Worm (Caenorhabditis elegans) whole organism, mixed stage, embryonic: ENCODE measurements around the gene Y39B6A.33.

Source experiments
- blmp-1 ChIP-seq: fragments of 150-350 bp; optimal IDR thresholded peaks from 2 replicates; lab custom pipeline; 2014; ENCODE audit warnings: missing biosample characterization, missing genetic modification characterization
- ceh-83 ChIP-seq: fragments of 200-800 bp; sonication (Bioruptor generic); optimal IDR thresholded peaks from 2 replicates; lab custom pipeline; 2018; ENCODE audit warnings: mild to moderate bottlenecking, missing genetic modification characterization, missing compliant biosample characterization
- ham-2 ChIP-seq: fragments of 200-800 bp; sonication (Bioruptor generic); optimal IDR thresholded peaks from 2 replicates; lab custom pipeline; 2018; ENCODE audit warnings: mild to moderate bottlenecking, missing genetic modification characterization, missing compliant biosample characterization
- lin-13 ChIP-seq: fragments of 150-350 bp; optimal IDR thresholded peaks from 2 replicates; lab custom pipeline; 2014; ENCODE audit warnings: missing biosample characterization, missing genetic modification characterization
- lsy-2 ChIP-seq: fragments of 150-350 bp; optimal IDR thresholded peaks from 2 replicates; lab custom pipeline; 2014; ENCODE audit warnings: missing biosample characterization, missing genetic modification characterization
- mab-5 ChIP-seq: fragments of 150-350 bp; optimal IDR thresholded peaks from 2 replicates; lab custom pipeline; 2014; ENCODE audit warnings: missing biosample characterization, missing genetic modification characterization

DNA sequence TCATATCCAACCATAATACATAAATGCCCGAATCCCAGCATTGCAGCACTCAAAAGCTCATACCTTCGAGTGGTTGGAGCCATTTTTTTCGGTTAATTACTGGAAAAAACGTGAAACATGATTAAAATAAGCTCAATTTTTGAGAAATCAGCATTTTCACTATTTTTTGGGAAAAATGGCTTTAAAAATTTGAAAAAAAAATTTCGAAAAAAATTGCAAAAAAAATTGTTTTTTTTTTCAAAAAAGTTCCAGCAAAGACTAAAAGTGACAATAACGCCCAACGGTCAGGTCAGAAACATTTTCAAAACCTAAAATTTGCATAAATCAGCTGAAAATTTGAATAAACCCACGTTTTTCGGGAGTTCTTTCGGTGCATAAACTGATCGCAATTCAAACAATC is 22.9 kb downstream of the Y39B6A.33 start, which contains the start of gene Y39B6A.29:
- TF ChIP-seq lsy-2 (tag; lab: Kevin White, UChicago), result no peak
- no peak for TF ChIP-seq blmp-1 (tag; lab: Kevin White, UChicago)
- TF ChIP-seq ham-2 (GFP tag; lab: Kevin White, UChicago), result no peak
- no peak for TF ChIP-seq mab-5 (tag; lab: Kevin White, UChicago)
- no peak for TF ChIP-seq lin-13 (tag; lab: Kevin White, UChicago)
- no peak for TF ChIP-seq ceh-83
